Fruit fly (Drosophila melanogaster): ENCODE data around the gene CG4045.

Gene CG4045

DNA sequence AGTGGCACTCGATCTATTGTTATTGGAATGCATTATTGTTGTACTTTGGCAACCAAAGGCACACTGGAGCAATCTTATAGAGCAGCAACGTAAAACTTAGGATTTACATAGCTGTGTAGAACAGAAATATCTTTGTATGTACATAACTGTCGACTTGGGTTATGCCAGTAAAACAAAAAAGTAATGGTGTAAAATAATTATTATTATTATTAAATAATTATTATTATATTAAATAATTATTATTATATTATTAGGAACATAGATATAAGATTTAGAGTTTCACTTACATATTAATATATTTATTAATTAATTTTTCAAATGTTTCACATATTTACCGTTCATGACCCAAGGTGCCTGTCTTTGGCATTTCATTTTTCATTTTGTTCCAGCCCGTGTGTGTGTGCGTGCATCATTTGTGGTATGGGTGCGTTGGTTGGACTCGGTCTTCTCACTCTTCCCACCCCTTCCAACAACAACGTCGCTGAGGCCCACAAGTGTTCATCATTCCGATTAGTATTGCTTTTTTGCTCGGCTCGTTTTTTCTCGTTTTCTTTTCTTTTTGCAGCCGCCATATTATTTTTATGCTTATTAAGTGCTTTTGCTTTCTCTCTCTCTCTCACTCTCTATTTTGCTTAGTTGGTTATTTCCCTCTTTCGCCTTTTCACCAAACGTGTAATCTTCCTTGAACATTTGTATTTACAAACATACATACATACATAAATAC lies 48.4 kb upstream of the CG4045 start (continued):
- TF ChIP-seq CG5245 (GFP tag; optimal IDR thresholded peaks at IDR 0.05) = peak; percentile 81
- no peak; the same call in 1 of the 2 replicates for TF ChIP-seq sim (GFP tag; IDR thresholded peaks at IDR 0.05)
- TF ChIP-seq Tbp (GFP tag; optimal IDR thresholded peaks at IDR 0.05) = no peak
- peak; percentile 94 for TF ChIP-seq tio (GFP tag; optimal IDR thresholded peaks at IDR 0.05)
- peak; percentile 92 for TF ChIP-seq CG9932 (GFP tag; IDR thresholded peaks at IDR 0.05)
- TF ChIP-seq Asciz (GFP tag; optimal IDR thresholded peaks at IDR 0.05) = peak; percentile 98
- TF ChIP-seq HHEX (GFP tag; optimal IDR thresholded peaks at IDR 0.05) = peak; percentile 97
- peak; percentile 98 for TF ChIP-seq CG12659 (GFP tag; optimal IDR thresholded peaks at IDR 0.05)
- TF ChIP-seq tna (GFP tag; IDR thresholded peaks at IDR 0.05; ENCODE audit: partially characterized antibody) = no peak
- peak; percentile 95 for TF ChIP-seq tin (GFP tag; optimal IDR thresholded peaks at IDR 0.05)
- no peak for TF ChIP-seq Dip2 (GFP tag; IDR thresholded peaks at IDR 0.05)
- peak; percentile 98 for TF ChIP-seq CG17829 (tag; optimal IDR thresholded peaks at IDR 0.05)
- peak; percentile 96 for TF ChIP-seq Dek (tag; optimal IDR thresholded peaks at IDR 0.05)
- TF ChIP-seq grn (GFP tag; optimal IDR thresholded peaks at IDR 0.05) = no peak
- peak; percentile 80 to 96 for TF ChIP-seq bsh (GFP tag; optimal IDR thresholded peaks at IDR 0.05)
- TF ChIP-seq CG34376 (GFP tag; optimal IDR thresholded peaks at IDR 0.05) = no peak
- TF ChIP-seq CG10654 (GFP tag; optimal IDR thresholded peaks at IDR 0.05) = peak; percentile 96
- peak; percentile 84 for TF ChIP-seq CG15514 (GFP tag; optimal IDR thresholded peaks at IDR 0.05)
- peak; percentile 98 for TF ChIP-seq CG15696 (tag; optimal IDR thresholded peaks at IDR 0.05)
- peak; percentile 89 for TF ChIP-seq Ada2b (GFP tag; IDR thresholded peaks at IDR 0.05)
- TF ChIP-seq CG32772 (GFP tag; IDR thresholded peaks at IDR 0.05) = peak; percentile 90
- TF ChIP-seq CG1602 (GFP tag; optimal IDR thresholded peaks at IDR 0.05) = peak; percentile 95
- peak; percentile 50 for TF ChIP-seq mirr (GFP tag; optimal IDR thresholded peaks at IDR 0.05)
- peak; percentile 95 for TF ChIP-seq slbo (GFP tag; IDR thresholded peaks at IDR 0.05)
- TF ChIP-seq CG11085 (GFP tag; IDR thresholded peaks at IDR 0.05) = peak; percentile 85
- peak; percentile 90 for TF ChIP-seq CG17328 (GFP tag; IDR thresholded peaks at IDR 0.05)
- TF ChIP-seq psq (GFP tag; optimal IDR thresholded peaks at IDR 0.05) = peak; percentile 71
- peak; percentile 66; the same call in 1 of the 3 replicates for TF ChIP-seq gce (GFP tag; IDR thresholded peaks at IDR 0.05)
- TF ChIP-seq Hr3 (GFP tag; optimal IDR thresholded peaks at IDR 0.05) = peak; percentile 98
- peak; percentile 87 for TF ChIP-seq CG13123 (GFP tag; optimal IDR thresholded peaks at IDR 0.05)
- TF ChIP-seq lola (GFP tag; optimal IDR thresholded peaks at IDR 0.05) = peak in 1 of 3 experiments; percentile 99
- peak; percentile 96 for TF ChIP-seq CG6683 (GFP tag; optimal IDR thresholded peaks at IDR 0.05)
- peak; percentile 80 for TF ChIP-seq Atf3 (GFP tag; optimal IDR thresholded peaks at IDR 0.05)
- no peak; the same call in 1 of the 2 replicates for TF ChIP-seq CG32767 (GFP tag; IDR thresholded peaks at IDR 0.05)
- no peak for TF ChIP-seq unc-4 (GFP tag; IDR thresholded peaks at IDR 0.05; ENCODE audit: partially characterized antibody)
- no peak for TF ChIP-seq Hey (tag; optimal IDR thresholded peaks at IDR 0.05)
- TF ChIP-seq usp (GFP tag; optimal IDR thresholded peaks at IDR 0.05) = no peak
- TF ChIP-seq al (GFP tag; IDR thresholded peaks at IDR 0.05) = peak; percentile 89
- no peak for TF ChIP-seq CG13287 (GFP tag; IDR thresholded peaks at IDR 0.05; ENCODE audit: partially characterized antibody)
- peak; percentile 80 for TF ChIP-seq Atf-2 (GFP tag; optimal IDR thresholded peaks at IDR 0.05)
- peak; percentile 94 for TF ChIP-seq CG10431 (GFP tag; optimal IDR thresholded peaks at IDR 0.05)
- peak; percentile 85 for TF ChIP-seq MTF-1 (GFP tag; optimal IDR thresholded peaks at IDR 0.05; ENCODE audit: borderline replicate concordance)
- TF ChIP-seq dmrt11E (tag; optimal IDR thresholded peaks at IDR 0.05) = peak; percentile 99
- TF ChIP-seq CG4328 (GFP tag; optimal IDR thresholded peaks at IDR 0.05) = peak; percentile 98
- TF ChIP-seq sqz (GFP tag; optimal IDR thresholded peaks at IDR 0.05) = peak; percentile 78
- peak; percentile 74 for TF ChIP-seq CG1024 (GFP tag; IDR thresholded peaks at IDR 0.05)
- TF ChIP-seq NC2β (GFP tag; optimal IDR thresholded peaks at IDR 0.05) = peak; percentile 76
- TF ChIP-seq chm (GFP tag; IDR thresholded peaks at IDR 0.05) = peak; percentile 69; the same call in 1 of the 2 replicates

All from whole organism, embryonic.